Worm (Caenorhabditis elegans) whole organism, L4/young adult: Measurements from ENCODE around the gene ubc-15.

ENCODE experiments used
- W03F9.2 ChIP-seq: fragments of 150-350 bp; optimal IDR thresholded peaks from 2 replicates; lab custom pipeline; 2014; ENCODE audit warnings: missing biosample characterization, missing genetic modification characterization
- dao-5 ChIP-seq: sonication (generic microtip); optimal IDR thresholded peaks from 2 replicates; lab custom pipeline; 2016; ENCODE audit warnings: missing genotype, missing genetic modification characterization, moderate library complexity, missing compliant biosample characterization
- him-1 ChIP-seq: sonication (generic microtip); optimal IDR thresholded peaks from 2 replicates; lab custom pipeline; 2016; ENCODE audit warnings: missing genotype, missing genetic modification reagents, missing genetic modification characterization, missing compliant biosample characterization

- TF ChIP-seq him-1 (no peak), dao-5 (tag; lab: Kevin White, UChicago) (no peak), W03F9.2 (tag; lab: Kevin White, UChicago) (no peak)
These were observed 10.2 kb upstream of the ubc-15 start, which contains the start of gene ZK355.2 for ce11 chrII:2923617-2924016.
